Worm (Caenorhabditis elegans): ENCODE results near the gene col-83.

Gene col-83

DNA sequence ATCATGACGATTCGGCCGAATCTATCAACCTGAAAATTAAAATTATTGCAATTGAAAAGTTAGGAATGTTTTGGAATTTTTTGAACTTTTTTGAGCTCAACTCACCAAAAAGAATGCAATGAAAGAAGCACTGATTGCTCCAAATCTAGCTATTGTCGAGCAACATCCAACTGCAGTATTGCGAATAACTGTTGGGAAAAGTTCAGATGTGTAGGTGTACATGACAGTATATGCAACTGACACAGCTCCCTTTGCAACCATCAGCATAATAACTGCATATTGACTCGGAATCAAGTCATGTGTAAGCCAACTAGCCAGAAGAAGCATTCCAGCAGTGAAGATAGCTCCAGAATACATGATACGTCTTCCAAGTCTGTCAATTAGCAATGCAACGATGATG, 6.8 kb upstream of the col-83 start:
- TF ChIP-seq nhr-77 (tag; optimal IDR thresholded peaks at IDR 0.05) (no peak), ZK546.5 (tag; optimal IDR thresholded peaks at IDR 0.05) (no peak), lsy-12 (tag; optimal IDR thresholded peaks at IDR 0.05) (no peak), elt-1 (tag; optimal IDR thresholded peaks at IDR 0.05) (no peak), nhr-11 (tag; optimal IDR thresholded peaks at IDR 0.05) (no peak), nhr-76 (tag; optimal IDR thresholded peaks at IDR 0.05) (no peak), ceh-16 (tag; optimal IDR thresholded peaks at IDR 0.05) (no peak), fkh-10 (GFP tag; optimal IDR thresholded peaks at IDR 0.05) (no peak), nhr-67 (tag; optimal IDR thresholded peaks at IDR 0.05) (no peak), unc-39 (tag; optimal IDR thresholded peaks at IDR 0.05) (no peak), snpc-4 (tag; optimal IDR thresholded peaks at IDR 0.05) (no peak)

DNA sequence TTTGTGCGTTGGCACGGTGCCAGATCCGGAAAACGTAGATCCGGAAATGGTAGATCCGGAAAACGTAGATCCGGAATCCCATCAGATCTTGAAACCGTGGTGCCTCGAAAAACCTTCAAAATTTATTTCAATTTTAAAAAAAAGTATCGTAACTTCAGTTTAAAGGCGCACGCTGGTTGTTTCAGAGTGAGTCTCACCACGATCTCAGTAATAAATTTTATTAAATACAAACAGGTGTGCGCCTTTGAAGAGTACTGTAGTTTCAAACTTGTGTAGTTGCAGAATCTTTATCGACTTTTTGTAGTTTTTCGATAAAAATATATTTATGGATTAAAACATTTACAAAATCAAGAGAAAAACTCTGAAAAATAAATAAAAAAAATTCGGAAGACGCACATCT, 4.9 kb upstream of the col-83 start:
- TF ChIP-seq ceh-9 (tag; optimal IDR thresholded peaks at IDR 0.05) (no peak), mdl-1 (tag; optimal IDR thresholded peaks at IDR 0.05) (no peak), egl-27 (tag; optimal IDR thresholded peaks at IDR 0.05) (no peak), mml-1 (tag; optimal IDR thresholded peaks at IDR 0.05) (no peak), pha-4 (tag; optimal IDR thresholded peaks at IDR 0.05) (no peak), zag-1 (tag; optimal IDR thresholded peaks at IDR 0.05) (no peak), nhr-28 (tag; optimal IDR thresholded peaks at IDR 0.05) (no peak), ztf-4 (tag; optimal IDR thresholded peaks at IDR 0.05) (no peak), nhr-23 (tag; optimal IDR thresholded peaks at IDR 0.05) (no peak), jun-1 (tag; optimal IDR thresholded peaks at IDR 0.05) (no peak), aly-2 (tag; optimal IDR thresholded peaks at IDR 0.05) (no peak), nhr-67 (tag; optimal IDR thresholded peaks at IDR 0.05) (no peak), sea-2 (GFP tag; optimal IDR thresholded peaks at IDR 0.05) (no peak)

DNA sequence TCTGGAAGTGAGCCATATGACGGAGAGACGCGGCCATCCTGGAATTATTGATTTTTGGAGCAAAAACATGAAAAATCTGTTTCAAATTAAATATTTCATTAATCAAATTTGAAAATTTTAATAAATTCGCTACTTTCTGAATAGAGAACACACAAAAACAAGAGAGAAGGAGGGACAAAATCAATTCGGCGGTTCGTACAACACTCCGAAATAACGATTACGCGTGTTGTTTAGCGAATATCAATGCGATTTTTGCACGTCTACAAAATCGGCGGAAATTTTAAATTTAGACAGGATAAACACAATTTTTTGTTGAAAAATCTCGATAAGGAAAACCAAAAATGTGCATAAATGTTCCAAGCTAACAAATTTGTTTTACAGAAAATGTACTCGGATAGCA, 4.1 kb upstream of the col-83 start, which contains the start of the genes sdhd-1 and ilkp-1:
TSS of gene sdhd-1 (minus strand) at position 38 of the 400 bp plus-strand sequence.
TSS of gene ilkp-1 (plus strand) at position 380 of the 400 bp plus-strand sequence.
- TF ChIP-seq zag-1 (tag; optimal IDR thresholded peaks at IDR 0.05): no peak
- no peak for TF ChIP-seq aly-2 (tag; optimal IDR thresholded peaks at IDR 0.05)
- no peak for TF ChIP-seq pqm-1 (tag; optimal IDR thresholded peaks at IDR 0.05)
- no peak for TF ChIP-seq tbx-2 (tag; optimal IDR thresholded peaks at IDR 0.05)
- TF ChIP-seq nhr-67 (tag; optimal IDR thresholded peaks at IDR 0.05): no peak
- TF ChIP-seq R02D3.7 (tag; optimal IDR thresholded peaks at IDR 0.05): no peak
- no peak for TF ChIP-seq ztf-11 (tag; optimal IDR thresholded peaks at IDR 0.05)
- TF ChIP-seq lsy-12 (tag; optimal IDR thresholded peaks at IDR 0.05): no peak
- no peak for TF ChIP-seq nhr-11 (tag; optimal IDR thresholded peaks at IDR 0.05)
- TF ChIP-seq pha-4 (tag; optimal IDR thresholded peaks at IDR 0.05): no peak
- peak; percentile 39 for TF ChIP-seq nhr-25 (tag; optimal IDR thresholded peaks at IDR 0.05)
- no peak for TF ChIP-seq fkh-10 (GFP tag; optimal IDR thresholded peaks at IDR 0.05)
- TF ChIP-seq nhr-12 (tag; optimal IDR thresholded peaks at IDR 0.05): no peak
- TF ChIP-seq nhr-76 (tag; optimal IDR thresholded peaks at IDR 0.05): no peak
- TF ChIP-seq fos-1 (tag; optimal IDR thresholded peaks at IDR 0.05): no peak
- peak; percentile 42 for TF ChIP-seq lin-39 (tag; optimal IDR thresholded peaks at IDR 0.05)
- no peak for TF ChIP-seq skn-1 (tag; optimal IDR thresholded peaks at IDR 0.05)
- peak; percentile 0 for TF ChIP-seq ceh-28 (tag; optimal IDR thresholded peaks at IDR 0.05)
- TF ChIP-seq hmg-11 (tag; optimal IDR thresholded peaks at IDR 0.05): peak; percentile 28
- no peak for TF ChIP-seq jun-1 (tag; optimal IDR thresholded peaks at IDR 0.05)
- TF ChIP-seq mdl-1 (tag; optimal IDR thresholded peaks at IDR 0.05): no peak
- TF ChIP-seq ceh-16 (tag; optimal IDR thresholded peaks at IDR 0.05): no peak
- TF ChIP-seq daf-12 (tag; optimal IDR thresholded peaks at IDR 0.05): no peak
- no peak for TF ChIP-seq fkh-2 (tag; optimal IDR thresholded peaks at IDR 0.05)
- no peak for TF ChIP-seq nhr-77 (tag; optimal IDR thresholded peaks at IDR 0.05)
- no peak for TF ChIP-seq eor-1 (tag; optimal IDR thresholded peaks at IDR 0.05)
- no peak for TF ChIP-seq elt-3 (tag; optimal IDR thresholded peaks at IDR 0.05)
- no peak for TF ChIP-seq elt-1 (tag; optimal IDR thresholded peaks at IDR 0.05)
- TF ChIP-seq snpc-4 (tag; optimal IDR thresholded peaks at IDR 0.05): peak; percentile 3
- TF ChIP-seq sea-2 (GFP tag; optimal IDR thresholded peaks at IDR 0.05): no peak
- TF ChIP-seq egl-5 (tag; optimal IDR thresholded peaks at IDR 0.05): no peak
- TF ChIP-seq ama-1 (optimal IDR thresholded peaks at IDR 0.05): no peak
- TF ChIP-seq ZK546.5 (tag; optimal IDR thresholded peaks at IDR 0.05): no peak
- no peak for TF ChIP-seq unc-39 (tag; optimal IDR thresholded peaks at IDR 0.05)
- TF ChIP-seq nhr-23 (tag; optimal IDR thresholded peaks at IDR 0.05): peak; percentile 50
- no peak for TF ChIP-seq egl-27 (tag; optimal IDR thresholded peaks at IDR 0.05)
- no peak for TF ChIP-seq ceh-82 (tag; optimal IDR thresholded peaks at IDR 0.05)
- TF ChIP-seq nhr-237 (tag; optimal IDR thresholded peaks at IDR 0.05): no peak
- peak; percentile 57 for TF ChIP-seq lin-15B (tag; optimal IDR thresholded peaks at IDR 0.05)
- TF ChIP-seq elt-2 (tag; optimal IDR thresholded peaks at IDR 0.05): peak; percentile 18
- TF ChIP-seq unc-62 (GFP tag; optimal IDR thresholded peaks at IDR 0.05): no peak
- no peak for TF ChIP-seq ceh-9 (tag; optimal IDR thresholded peaks at IDR 0.05)
- TF ChIP-seq ztf-4 (tag; optimal IDR thresholded peaks at IDR 0.05): no peak
- TF ChIP-seq nfya-1 (tag; optimal IDR thresholded peaks at IDR 0.05; ENCODE audit: insufficient read depth): peak; percentile 67
- TF ChIP-seq mml-1 (tag; optimal IDR thresholded peaks at IDR 0.05): no peak
- TF ChIP-seq nhr-28 (tag; optimal IDR thresholded peaks at IDR 0.05): no peak
- no peak for TF ChIP-seq nhr-43 (tag; optimal IDR thresholded peaks at IDR 0.05; ENCODE audit: poor library complexity, severe bottlenecking)

Data from whole organism, L3 larva.